Worm (Caenorhabditis elegans) whole organism, early embryonic: ENCODE measurements around the gene R05D8.7.

Experiments used
- B0310.2 ChIP-seq: sonication (generic microtip); optimal IDR thresholded peaks from 2 replicates; lab custom pipeline; 2016; ENCODE audit warnings: mild to moderate bottlenecking, missing genetic modification characterization, missing compliant biosample characterization
- F13C5.2 ChIP-seq: sonication (generic microtip); optimal IDR thresholded peaks from 2 replicates; lab custom pipeline; 2017; ENCODE audit warnings: mild to moderate bottlenecking, missing genetic modification characterization, inconsistent platforms, missing compliant biosample characterization
- aly-1 ChIP-seq: sonication (generic microtip); optimal IDR thresholded peaks from 2 replicates; lab custom pipeline; 2016; ENCODE audit warnings: missing genetic modification characterization, missing compliant biosample characterization
- ama-1 ChIP-seq: fragments of 150-350 bp; optimal IDR thresholded peaks from 2 replicates; lab custom pipeline; 2014
- ceh-13 ChIP-seq: fragments of 200-800 bp; sonication (Bioruptor generic); optimal IDR thresholded peaks from 2 replicates; lab custom pipeline; 2018; ENCODE audit warnings: mild to moderate bottlenecking, missing genetic modification characterization, missing compliant biosample characterization
- ceh-36 ChIP-seq: sonication (generic microtip); optimal IDR thresholded peaks from 2 replicates; lab custom pipeline; 2016; ENCODE audit warnings: missing genetic modification characterization, inconsistent platforms, missing compliant biosample characterization
- ets-7 ChIP-seq: sonication (generic microtip); optimal IDR thresholded peaks from 2 replicates; lab custom pipeline; 2016; ENCODE audit warnings: missing genotype, missing genetic modification characterization, missing compliant biosample characterization
- flt-1 ChIP-seq: fragments of 200-800 bp; sonication (Bioruptor generic); IDR thresholded peaks from 2 replicates; pipeline ENCODE4 v1.3.6; 2022; ENCODE audit warnings: missing genetic modification characterization, missing compliant biosample characterization
- hmbx-1 ChIP-seq: sonication (generic microtip); optimal IDR thresholded peaks from 2 replicates; lab custom pipeline; 2016; ENCODE audit warnings: mild to moderate bottlenecking, missing genetic modification characterization, missing compliant biosample characterization
- hmg-4 ChIP-seq: fragments of 200-800 bp; sonication (Bioruptor generic); optimal IDR thresholded peaks from 2 replicates; lab custom pipeline; 2018; ENCODE audit warnings: mild to moderate bottlenecking, missing genetic modification characterization, missing compliant biosample characterization
- hnd-1 ChIP-seq: sonication (generic microtip); optimal IDR thresholded peaks from 2 replicates; lab custom pipeline; 2016; ENCODE audit warnings: missing genetic modification characterization, missing compliant biosample characterization
- pes-1 ChIP-seq: fragments of 200-800 bp; sonication (Bioruptor generic); IDR thresholded peaks from 2 replicates; pipeline ENCODE4 v1.3.6; 2022; ENCODE audit warnings: missing genetic modification reagents, missing genetic modification characterization, missing compliant biosample characterization
- scrt-1 ChIP-seq: fragments of 200-800 bp; sonication (Bioruptor generic); IDR thresholded peaks from 2 replicates; pipeline ENCODE4 v1.3.6; 2022; ENCODE audit warnings: missing genetic modification characterization, missing compliant biosample characterization
- sea-1 ChIP-seq: fragments of 200-800 bp; sonication (Bioruptor generic); conservative IDR thresholded peaks from 2 replicates; pipeline ENCODE4 v1.3.6; 2022; ENCODE audit warnings: missing genetic modification characterization, missing compliant biosample characterization
- tbx-11 ChIP-seq: fragments of 200-800 bp; sonication (Bioruptor generic); IDR thresholded peaks from 2 replicates; pipeline ENCODE4 v1.3.6; 2022; ENCODE audit warnings: missing genetic modification characterization, missing compliant biosample characterization
- tbx-37 ChIP-seq: fragments of 200-800 bp; sonication (Bioruptor generic); conservative IDR thresholded peaks from 2 replicates; pipeline ENCODE4 v1.3.6; 2022; ENCODE audit warnings: missing genetic modification reagents, missing genetic modification characterization, missing compliant biosample characterization
- tra-4 ChIP-seq: sonication (generic microtip); optimal IDR thresholded peaks from 2 replicates; lab custom pipeline; 2017; ENCODE audit warnings: missing genetic modification characterization, missing compliant biosample characterization

The R05D8.7 gene

DNA sequence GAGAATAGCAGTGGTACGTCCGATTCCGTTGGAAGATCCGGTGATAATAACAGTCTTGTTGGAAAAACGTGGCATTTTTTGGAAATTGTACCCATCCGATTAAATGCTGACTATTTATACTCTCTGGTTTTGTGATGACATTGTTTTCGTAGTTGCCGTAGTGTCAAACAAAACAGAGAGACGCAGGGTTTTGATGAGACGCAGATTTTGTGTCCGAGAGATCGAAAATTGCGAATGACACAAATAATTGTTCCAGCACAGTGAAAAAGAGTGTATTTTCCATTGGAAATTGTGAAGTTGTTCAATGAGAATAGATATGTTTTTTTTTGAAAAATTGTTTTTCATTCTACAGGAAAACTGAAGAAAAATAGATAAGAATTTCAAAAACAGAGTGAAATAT lies at the start of gene R05D8.7:
Gene R05D8.7, minus strand, starts transcription at position 104 of the 400 bp plus-strand sequence.
- no peak for TF ChIP-seq aly-1 (tag; lab: Kevin White, UChicago)
- TF ChIP-seq ets-7 (tag; lab: Kevin White, UChicago): no peak
- no peak for TF ChIP-seq ceh-13
- TF ChIP-seq hmg-4 (GFP tag; lab: Kevin White, UChicago): no peak
- no peak for TF ChIP-seq ceh-36 (tag; lab: Kevin White, UChicago)
- no peak for TF ChIP-seq sea-1
- no peak for TF ChIP-seq tbx-37 (GFP tag; lab: Robert Waterston, UW)
- TF ChIP-seq ama-1 (lab: Kevin White, UChicago): no peak
- no peak for TF ChIP-seq tra-4 (tag; lab: Kevin White, UChicago)
- TF ChIP-seq flt-1 (GFP tag; lab: Robert Waterston, UW): no peak
- no peak for TF ChIP-seq tbx-11 (GFP tag; lab: Robert Waterston, UW)
- no peak for TF ChIP-seq hnd-1 (tag; lab: Kevin White, UChicago)

DNA sequence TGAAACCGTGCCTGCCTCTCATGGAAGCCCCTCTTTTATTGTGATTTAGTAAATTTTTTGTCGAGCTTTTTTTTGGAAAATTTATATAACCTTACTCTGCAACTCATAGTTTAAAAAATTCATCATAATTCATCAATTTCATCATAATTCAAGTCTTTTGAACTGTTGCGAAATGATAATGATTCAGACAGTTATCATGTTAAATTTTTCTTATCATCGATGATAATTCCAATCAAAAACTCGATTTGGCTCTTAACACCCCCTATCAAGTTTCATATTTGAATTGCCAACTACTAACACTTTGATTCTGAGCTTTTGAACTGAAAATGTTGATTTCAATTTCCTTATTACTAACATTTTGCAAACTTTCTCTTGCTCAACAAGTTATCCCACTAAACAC lies 47.2 kb upstream of the R05D8.7 start, which contains the start of gene F54E2.1:
Gene F54E2.1, plus strand, starts transcription at position 235 of the 400 bp plus-strand sequence.
- TF ChIP-seq hmbx-1 (no peak), pes-1 (no peak), ceh-36 (tag; lab: Kevin White, UChicago) (no peak), hmg-4 (GFP tag; lab: Kevin White, UChicago) (no peak), ets-7 (tag; lab: Kevin White, UChicago) (no peak), ama-1 (lab: Kevin White, UChicago) (no peak), aly-1 (tag; lab: Kevin White, UChicago) (no peak), tbx-37 (GFP tag; lab: Robert Waterston, UW) (no peak), scrt-1 (no peak), ceh-13 (no peak), tra-4 (tag; lab: Kevin White, UChicago) (no peak), B0310.2 (no peak), sea-1 (no peak), flt-1 (GFP tag; lab: Robert Waterston, UW) (no peak), hnd-1 (tag; lab: Kevin White, UChicago) (no peak)

DNA sequence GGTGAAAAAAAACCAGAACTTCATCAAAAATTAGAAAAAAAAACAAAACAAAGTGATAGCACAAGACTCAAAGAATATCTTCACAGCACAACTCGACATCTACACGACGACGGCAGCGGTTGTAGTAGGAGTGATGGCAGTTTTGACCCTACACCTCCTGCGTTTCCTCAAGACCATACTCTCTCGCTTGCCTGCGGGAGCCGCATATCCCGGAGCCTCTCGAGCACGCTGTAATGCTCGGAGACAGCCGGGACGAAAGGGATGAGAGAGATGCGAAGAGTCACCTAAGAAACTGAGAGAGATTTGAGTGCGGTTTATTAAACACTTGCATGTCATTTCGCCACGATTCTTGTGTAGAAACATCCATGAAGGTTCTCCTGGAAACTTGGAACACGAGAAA lies 46.4 kb upstream of the R05D8.7 start:
- TF ChIP-seq pes-1: no peak
- TF ChIP-seq tra-4 (tag; lab: Kevin White, UChicago): no peak
- TF ChIP-seq F13C5.2 (tag; lab: Kevin White, UChicago): no peak
- TF ChIP-seq sea-1: no peak
- no peak for TF ChIP-seq aly-1 (tag; lab: Kevin White, UChicago)
- no peak for TF ChIP-seq ceh-36 (tag; lab: Kevin White, UChicago)
- TF ChIP-seq B0310.2: no peak
- no peak for TF ChIP-seq ets-7 (tag; lab: Kevin White, UChicago)
- no peak for TF ChIP-seq ama-1 (lab: Kevin White, UChicago)
- no peak for TF ChIP-seq tbx-37 (GFP tag; lab: Robert Waterston, UW)
- no peak for TF ChIP-seq scrt-1
- TF ChIP-seq hmbx-1: no peak
- TF ChIP-seq tbx-11 (GFP tag; lab: Robert Waterston, UW): no peak; the same call in 1 of the 2 replicates

DNA sequence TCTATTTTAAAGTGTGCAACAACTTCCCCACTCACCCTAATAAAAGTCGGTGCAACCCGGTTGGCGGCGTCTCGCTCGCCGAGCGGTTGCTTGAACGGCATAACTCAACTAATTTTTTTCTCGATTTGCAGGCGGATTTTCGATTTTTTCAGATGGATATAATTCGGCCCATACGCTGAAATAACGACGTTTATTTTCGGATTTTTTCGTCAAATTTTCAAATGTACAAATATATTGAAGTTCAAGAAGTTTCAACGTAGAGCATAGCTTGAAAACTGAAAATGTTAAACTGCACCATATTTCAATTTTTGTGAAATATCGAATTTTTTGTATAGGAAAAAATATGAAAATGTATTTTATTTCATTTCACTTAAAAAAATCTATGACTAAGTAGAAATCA lies 44.8 kb upstream of the R05D8.7 start, which contains the start of gene ketn-1:
Gene ketn-1, minus strand, starts transcription at position 101 of the 400 bp plus-strand sequence.
- no peak for TF ChIP-seq ama-1 (lab: Kevin White, UChicago)
- no peak for TF ChIP-seq ceh-36 (tag; lab: Kevin White, UChicago)
- no peak for TF ChIP-seq ceh-13
- TF ChIP-seq hmg-4 (GFP tag; lab: Kevin White, UChicago): no peak
- TF ChIP-seq flt-1 (GFP tag; lab: Robert Waterston, UW): no peak
- TF ChIP-seq F13C5.2 (tag; lab: Kevin White, UChicago): no peak
- no peak for TF ChIP-seq hnd-1 (tag; lab: Kevin White, UChicago)

DNA sequence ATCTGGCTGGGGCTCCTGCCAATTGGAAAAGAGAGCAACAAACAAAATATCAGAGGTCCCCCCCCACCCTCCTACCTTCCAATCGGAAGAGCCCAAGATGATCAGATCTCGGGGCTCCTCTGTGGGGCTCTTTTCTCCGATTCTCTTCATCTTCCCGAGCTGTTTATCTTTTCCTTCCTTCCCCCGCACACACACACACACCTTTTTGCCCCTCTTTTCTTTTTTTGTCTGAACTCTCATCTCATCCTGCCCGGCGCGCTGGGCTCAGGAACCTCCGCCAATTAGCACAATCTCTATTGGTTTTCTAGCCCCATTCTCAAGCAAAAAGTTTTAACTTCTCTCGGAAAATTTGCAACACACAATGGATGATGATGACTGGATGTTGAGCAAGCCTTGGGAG lies 40.2 kb upstream of the R05D8.7 start:
- TF ChIP-seq tra-4 (tag; lab: Kevin White, UChicago) (no peak), tbx-37 (GFP tag; lab: Robert Waterston, UW) (no peak), sea-1 (no peak)

DNA sequence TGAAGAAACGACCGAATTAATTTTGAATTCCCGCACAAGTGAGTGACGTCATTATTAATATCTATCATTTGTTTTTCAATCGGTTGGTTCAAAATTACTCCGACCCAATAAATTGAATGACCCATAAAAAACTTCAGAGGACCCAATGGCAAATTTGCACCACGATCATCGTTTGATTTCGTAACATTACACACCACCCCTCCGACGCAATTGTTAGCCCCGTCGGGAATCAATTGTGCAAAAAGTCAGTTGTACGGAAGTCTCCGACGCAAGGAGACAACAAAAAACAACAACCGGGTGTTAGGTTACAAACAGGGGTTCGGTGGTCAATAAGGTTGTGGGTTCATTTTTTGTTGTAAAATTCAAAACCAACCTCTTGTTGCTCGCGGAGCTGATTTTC lies 38.9 kb upstream of the R05D8.7 start:
- TF ChIP-seq tbx-37 (GFP tag; lab: Robert Waterston, UW): no peak
- no peak for TF ChIP-seq F13C5.2 (tag; lab: Kevin White, UChicago)
- no peak for TF ChIP-seq hnd-1 (tag; lab: Kevin White, UChicago)
- no peak for TF ChIP-seq hmbx-1
- TF ChIP-seq flt-1 (GFP tag; lab: Robert Waterston, UW): no peak
- no peak for TF ChIP-seq ets-7 (tag; lab: Kevin White, UChicago)
- TF ChIP-seq tbx-11 (GFP tag; lab: Robert Waterston, UW): no peak
- TF ChIP-seq tra-4 (tag; lab: Kevin White, UChicago): no peak
- TF ChIP-seq ama-1 (lab: Kevin White, UChicago): no peak
- TF ChIP-seq B0310.2: no peak
- no peak for TF ChIP-seq aly-1 (tag; lab: Kevin White, UChicago)
- TF ChIP-seq scrt-1: no peak
- TF ChIP-seq sea-1: no peak
- TF ChIP-seq pes-1: no peak
- TF ChIP-seq hmg-4 (GFP tag; lab: Kevin White, UChicago): no peak
- no peak for TF ChIP-seq ceh-13
- no peak for TF ChIP-seq ceh-36 (tag; lab: Kevin White, UChicago)

DNA sequence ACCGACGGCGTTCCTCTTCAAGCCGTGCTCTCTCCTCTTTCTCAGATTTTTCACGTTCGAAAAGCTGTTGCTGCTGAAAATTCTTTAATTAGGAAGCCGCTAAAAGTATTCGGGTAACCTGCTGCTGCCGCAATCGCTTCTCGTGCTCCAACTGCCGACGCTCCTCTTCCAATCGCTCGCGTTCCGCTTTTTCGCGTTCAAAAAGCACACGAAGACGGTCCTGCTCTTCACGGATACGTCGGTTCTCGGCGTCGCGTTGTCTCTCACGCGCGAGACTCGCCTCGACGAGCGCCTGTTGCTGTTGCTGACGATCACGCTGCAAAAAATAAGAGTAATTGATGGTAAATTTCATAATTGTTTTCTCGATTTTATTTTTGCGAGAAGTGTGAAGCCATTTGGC lies 37.7 kb upstream of the R05D8.7 start:
- TF ChIP-seq tra-4 (tag; lab: Kevin White, UChicago) (no peak), ceh-36 (tag; lab: Kevin White, UChicago) (no peak), hmbx-1 (no peak), ceh-13 (no peak), sea-1 (no peak), B0310.2 (no peak), tbx-11 (GFP tag; lab: Robert Waterston, UW) (no peak), ets-7 (tag; lab: Kevin White, UChicago) (no peak), scrt-1 (no peak), tbx-37 (GFP tag; lab: Robert Waterston, UW) (no peak), hmg-4 (GFP tag; lab: Kevin White, UChicago) (no peak), pes-1 (no peak), flt-1 (GFP tag; lab: Robert Waterston, UW) (no peak), F13C5.2 (tag; lab: Kevin White, UChicago) (no peak), ama-1 (lab: Kevin White, UChicago) (no peak), aly-1 (tag; lab: Kevin White, UChicago) (no peak)
